Worm (Caenorhabditis elegans) whole organism, young adult: Measurements from ENCODE around the gene srg-41.
A peak's percentile ranks its signal among the peaks of the same experiment; 100 is the strongest.

ENCODE experiments used
- B0035.1 ChIP-seq: sonication (generic microtip); optimal IDR thresholded peaks from 2 replicates; lab custom pipeline; 2016; ENCODE audit warnings: missing genetic modification characterization, mild to moderate bottlenecking, missing compliant biosample characterization, missing genotype, missing genetic modification reagents
- B0336.3 ChIP-seq: fragments of 200-800 bp; sonication (Bioruptor generic); IDR thresholded peaks from 2 replicates; pipeline ENCODE4 v1.3.6; 2022; ENCODE audit warnings: missing genetic modification characterization, missing compliant biosample characterization
- F10E7.11 ChIP-seq: sonication (generic microtip); optimal IDR thresholded peaks from 2 replicates; lab custom pipeline; 2017; ENCODE audit warnings: mild to moderate bottlenecking, missing genetic modification characterization, moderate library complexity, missing compliant biosample characterization
- F23B12.7 ChIP-seq: sonication (generic microtip); optimal IDR thresholded peaks from 2 replicates; lab custom pipeline; 2017; ENCODE audit warnings: missing genetic modification characterization, mild to moderate bottlenecking, missing compliant biosample characterization, antibody characterized with exemption, moderate library complexity; ENCODE audit not compliant: insufficient read depth
- F39B2.1 ChIP-seq: fragments of 200-800 bp; sonication (Bioruptor generic); IDR thresholded peaks from 2 replicates; pipeline ENCODE4 v1.3.6; 2022; ENCODE audit warnings: missing genetic modification reagents, missing genetic modification characterization, missing compliant biosample characterization
- F49E8.2 ChIP-seq: sonication (generic microtip); optimal IDR thresholded peaks from 3 replicates; lab custom pipeline; 2017; ENCODE audit warnings: missing genetic modification characterization, mild to moderate bottlenecking, missing compliant biosample characterization, antibody characterized with exemption, moderate library complexity; ENCODE audit not compliant: insufficient read depth
- F52B5.7 ChIP-seq: sonication (generic microtip); optimal IDR thresholded peaks from 2 replicates; lab custom pipeline; 2016; ENCODE audit warnings: mild to moderate bottlenecking, missing genetic modification characterization, missing compliant biosample characterization
- F55B11.4 ChIP-seq: sonication (generic microtip); optimal IDR thresholded peaks from 2 replicates; lab custom pipeline; 2016; ENCODE audit warnings: missing compliant biosample characterization, missing genetic modification characterization, borderline replicate concordance; ENCODE audit not compliant: insufficient read depth
- F57A8.1 ChIP-seq: fragments of 200-800 bp; sonication (Bioruptor generic); optimal IDR thresholded peaks from 2 replicates; lab custom pipeline; 2018; ENCODE audit warnings: mild to moderate bottlenecking, missing genetic modification characterization, moderate library complexity, missing compliant biosample characterization
- F57C9.4 ChIP-seq: sonication (generic microtip); optimal IDR thresholded peaks from 2 replicates; lab custom pipeline; 2017; ENCODE audit warnings: mild to moderate bottlenecking, missing genetic modification characterization, missing compliant biosample characterization
- K12H6.12 ChIP-seq: fragments of 200-800 bp; sonication (Bioruptor generic); optimal IDR thresholded peaks from 2 replicates; lab custom pipeline; 2018; ENCODE audit warnings: mild to moderate bottlenecking, missing genetic modification characterization, missing compliant biosample characterization
- Y56A3A.18 ChIP-seq: fragments of 200-800 bp; sonication (Bioruptor generic); IDR thresholded peaks from 2 replicates; pipeline ENCODE4 v1.3.6; 2022; ENCODE audit warnings: missing genetic modification reagents, missing genetic modification characterization, missing compliant biosample characterization
- ama-1 ChIP-seq, 3 experiments: fragments of 150-350 bp in 1 of 3; sonication (generic microtip) in 2 of 3; optimal IDR thresholded peaks; 2 replicates each; lab custom pipeline; 2014 to 2018; ENCODE audit warnings: missing biosample characterization in 2 of 3, missing genetic modification characterization in 2 of 3, missing genetic modification reagents in 2 of 3
- attf-6 ChIP-seq: fragments of 200-800 bp; sonication (Bioruptor generic); IDR thresholded peaks from 2 replicates; pipeline ENCODE4 v1.3.6; 2022; ENCODE audit warnings: missing genetic modification reagents, missing genetic modification characterization, missing compliant biosample characterization
- ceh-27 ChIP-seq: fragments of 200-800 bp; sonication (Bioruptor generic); optimal IDR thresholded peaks from 2 replicates; lab custom pipeline; 2018; ENCODE audit warnings: mild to moderate bottlenecking, missing genetic modification characterization, moderate library complexity, missing compliant biosample characterization
- ceh-58 ChIP-seq: fragments of 200-800 bp; sonication (Bioruptor generic); IDR thresholded peaks from 2 replicates; pipeline ENCODE4 v1.3.6; 2022; ENCODE audit warnings: missing genetic modification characterization, missing compliant biosample characterization
- ceh-79 ChIP-seq: sonication (generic microtip); optimal IDR thresholded peaks from 2 replicates; lab custom pipeline; 2017; ENCODE audit warnings: mild to moderate bottlenecking, missing genetic modification characterization, missing compliant biosample characterization
- ceh-91 ChIP-seq: fragments of 200-800 bp; sonication (Bioruptor generic); IDR thresholded peaks from 2 replicates; pipeline ENCODE4 v1.3.6; 2022; ENCODE audit warnings: missing genetic modification reagents, missing genetic modification characterization, missing compliant biosample characterization
- chd-7 ChIP-seq: sonication (generic microtip); optimal IDR thresholded peaks from 2 replicates; lab custom pipeline; 2016; ENCODE audit warnings: mild to moderate bottlenecking, missing genetic modification characterization, moderate library complexity, missing compliant biosample characterization
- dox-1 ChIP-seq: fragments of 200-800 bp; sonication (Bioruptor generic); IDR thresholded peaks from 2 replicates; pipeline ENCODE4 v1.3.6; 2022; ENCODE audit warnings: missing genetic modification reagents, missing genetic modification characterization, missing compliant biosample characterization
- dpff-1 ChIP-seq: sonication (generic microtip); optimal IDR thresholded peaks from 2 replicates; lab custom pipeline; 2017; ENCODE audit warnings: mild to moderate bottlenecking, missing genetic modification characterization, missing compliant biosample characterization
- dpl-1 ChIP-seq: fragments of 150-350 bp; optimal IDR thresholded peaks from 2 replicates; lab custom pipeline; 2014; ENCODE audit warnings: missing biosample characterization, missing genetic modification reagents, missing genetic modification characterization
- efl-1 ChIP-seq: fragments of 150-350 bp; optimal IDR thresholded peaks from 2 replicates; lab custom pipeline; 2014; ENCODE audit warnings: missing biosample characterization, missing genetic modification reagents, missing genetic modification characterization
- egl-18 ChIP-seq: fragments of 200-800 bp; sonication (Bioruptor generic); IDR thresholded peaks from 2 replicates; pipeline ENCODE4 v1.3.6; 2022; ENCODE audit warnings: missing genetic modification reagents, missing genetic modification characterization, missing compliant biosample characterization
- ekl-4 ChIP-seq: fragments of 200-800 bp; sonication (Bioruptor generic); IDR thresholded peaks from 2 replicates; pipeline ENCODE4 v1.3.6; 2022; ENCODE audit warnings: missing genetic modification reagents, missing genetic modification characterization, missing compliant biosample characterization
- gei-17 ChIP-seq: fragments of 200-800 bp; sonication (Bioruptor generic); optimal IDR thresholded peaks from 2 replicates; lab custom pipeline; 2018; ENCODE audit warnings: mild to moderate bottlenecking, missing genetic modification characterization, missing compliant biosample characterization
- hmg-1.2 ChIP-seq: fragments of 200-800 bp; sonication (Bioruptor generic); IDR thresholded peaks from 2 replicates; pipeline ENCODE4 v1.3.6; 2022; ENCODE audit warnings: missing genetic modification reagents, missing genetic modification characterization, missing compliant biosample characterization
- hmg-20 ChIP-seq: fragments of 200-800 bp; sonication (Bioruptor generic); IDR thresholded peaks from 2 replicates; pipeline ENCODE4 v1.3.6; 2022; ENCODE audit warnings: missing genetic modification reagents, missing genetic modification characterization, missing compliant biosample characterization
- lag-1 ChIP-seq: fragments of 200-800 bp; sonication (Bioruptor generic); IDR thresholded peaks from 2 replicates; pipeline ENCODE4 v1.3.6; 2022; ENCODE audit warnings: missing genetic modification reagents, missing genetic modification characterization, missing compliant biosample characterization
- lin-35 ChIP-seq, 3 experiments: fragments of 150-350 bp in 2 of 3; sonication (generic microtip) in 1 of 3; optimal IDR thresholded peaks; 2 replicates each; lab custom pipeline; 2014 to 2018; ENCODE audit warnings: missing biosample characterization in 3 of 3, missing genetic modification characterization in 3 of 3, missing genetic modification reagents in 3 of 3
- lin-40 ChIP-seq: sonication (generic microtip); optimal IDR thresholded peaks from 2 replicates; lab custom pipeline; 2016; ENCODE audit warnings: missing genetic modification characterization, mild to moderate bottlenecking, missing compliant biosample characterization, missing genotype, missing genetic modification reagents
- lin-54 ChIP-seq: fragments of 200-800 bp; sonication (Bioruptor generic); optimal IDR thresholded peaks from 2 replicates; lab custom pipeline; 2018; ENCODE audit warnings: mild to moderate bottlenecking, missing genetic modification characterization, missing compliant biosample characterization
- lir-1 ChIP-seq: fragments of 200-800 bp; sonication (Bioruptor generic); conservative IDR thresholded peaks from 2 replicates; pipeline ENCODE4 v1.3.6; 2022; ENCODE audit warnings: missing genetic modification reagents, missing genetic modification characterization, missing compliant biosample characterization
- lsl-1 ChIP-seq: fragments of 200-800 bp; sonication (Bioruptor generic); optimal IDR thresholded peaks from 2 replicates; lab custom pipeline; 2018; ENCODE audit warnings: mild to moderate bottlenecking, missing genetic modification characterization, moderate library complexity, missing compliant biosample characterization
- madf-3 ChIP-seq: fragments of 200-800 bp; sonication (Bioruptor generic); IDR thresholded peaks from 2 replicates; pipeline ENCODE4 v1.3.6; 2022; ENCODE audit warnings: missing genetic modification reagents, missing genetic modification characterization, missing compliant biosample characterization
- mxl-1 ChIP-seq: sonication (generic microtip); optimal IDR thresholded peaks from 2 replicates; lab custom pipeline; 2016; ENCODE audit warnings: missing genetic modification characterization, missing compliant biosample characterization
- nfyb-1 ChIP-seq: fragments of 200-800 bp; sonication (Bioruptor generic); IDR thresholded peaks from 2 replicates; pipeline ENCODE4 v1.3.6; 2022; ENCODE audit warnings: missing genetic modification reagents, missing genetic modification characterization, missing compliant biosample characterization
- nhr-80 ChIP-seq: sonication (generic microtip); optimal IDR thresholded peaks from 2 replicates; lab custom pipeline; 2016; ENCODE audit warnings: missing genetic modification characterization, missing compliant biosample characterization
- pha-4 ChIP-seq: fragments of 150-350 bp; sonication (generic microtip); optimal IDR thresholded peaks from 2 replicates; lab custom pipeline; 2014; ENCODE audit warnings: missing biosample characterization, missing genetic modification reagents, missing genetic modification characterization
- rpc-1 ChIP-seq, 2 experiments: fragments of 150-350 bp in 1 of 2; sonication (generic microtip) in 1 of 2; optimal IDR thresholded peaks; 2 replicates each; lab custom pipeline; 2014 to 2018; ENCODE audit warnings: missing biosample characterization in 1 of 2, missing genetic modification characterization in 1 of 2, missing genetic modification reagents in 1 of 2, missing genotype in 1 of 2
- sea-2 ChIP-seq: fragments of 200-800 bp; sonication (Bioruptor generic); IDR thresholded peaks from 2 replicates; pipeline ENCODE4 v1.3.6; 2022; ENCODE audit warnings: missing genetic modification characterization, missing compliant biosample characterization
- snpc-3.4 ChIP-seq: sonication (generic microtip); optimal IDR thresholded peaks from 2 replicates; lab custom pipeline; 2017; ENCODE audit warnings: missing genetic modification characterization, mild to moderate bottlenecking, missing compliant biosample characterization, antibody characterized with exemption, moderate library complexity, missing genotype, missing genetic modification reagents
- tbp1 ChIP-seq: fragments of 200-800 bp; sonication (Bioruptor generic); optimal IDR thresholded peaks from 2 replicates; lab custom pipeline; 2018; ENCODE audit warnings: mild to moderate bottlenecking, missing genetic modification characterization, missing compliant biosample characterization
- unc-62 ChIP-seq: fragments of 150-350 bp; optimal IDR thresholded peaks from 2 replicates; lab custom pipeline; 2014; ENCODE audit warnings: missing biosample characterization, missing genetic modification reagents, missing genetic modification characterization
- zim-3 ChIP-seq: sonication (generic microtip); optimal IDR thresholded peaks from 2 replicates; lab custom pipeline; 2017; ENCODE audit warnings: mild to moderate bottlenecking, missing genetic modification characterization, moderate library complexity, missing compliant biosample characterization
- ztf-22 ChIP-seq: fragments of 200-800 bp; sonication (Bioruptor generic); optimal IDR thresholded peaks from 2 replicates; lab custom pipeline; 2018; ENCODE audit warnings: mild to moderate bottlenecking, missing genetic modification characterization, moderate library complexity, missing compliant biosample characterization
- ztf-25 ChIP-seq: fragments of 200-800 bp; sonication (Bioruptor generic); IDR thresholded peaks from 2 replicates; pipeline ENCODE4 v1.3.6; 2022; ENCODE audit warnings: missing genetic modification reagents, missing genetic modification characterization, missing compliant biosample characterization
- ztf-26 ChIP-seq: sonication (generic microtip); optimal IDR thresholded peaks from 2 replicates; lab custom pipeline; 2017; ENCODE audit warnings: missing genetic modification characterization, missing compliant biosample characterization

srg-41 gene

ce11 chrV:11122466-11122865 is 39.2 kb downstream of the srg-41 start, which contains the start of gene mboa-2 (continued):
- TF ChIP-seq efl-1 (GFP tag; lab: Kevin White, UChicago) = no peak
- TF ChIP-seq lir-1 (GFP tag; lab: Robert Waterston, UW) = no peak
- no peak for TF ChIP-seq sea-2 (GFP tag; lab: Robert Waterston, UW)
- TF ChIP-seq snpc-3.4 (tag; lab: Kevin White, UChicago) = peak; percentile 33
- no peak for TF ChIP-seq K12H6.12
- TF ChIP-seq dpff-1 = peak; percentile 45
- no peak for TF ChIP-seq F57C9.4 (tag; lab: Kevin White, UChicago)
- no peak for TF ChIP-seq dpl-1 (GFP tag; lab: Kevin White, UChicago)
- no peak for TF ChIP-seq ceh-79
- no peak for TF ChIP-seq pha-4 (tag; lab: Kevin White, UChicago)
- TF ChIP-seq F39B2.1 (GFP tag; lab: Robert Waterston, UW) = no peak
- TF ChIP-seq attf-6 (GFP tag; lab: Robert Waterston, UW) = peak; percentile 58; the same call in 1 of the 2 replicates
- TF ChIP-seq ztf-25 (GFP tag; lab: Robert Waterston, UW) = no peak
- TF ChIP-seq lin-40 = peak; percentile 53
- TF ChIP-seq F57A8.1 (GFP tag; lab: Kevin White, UChicago) = no peak
- TF ChIP-seq ceh-27 (GFP tag; lab: Kevin White, UChicago) = no peak
- no peak for TF ChIP-seq ceh-58 (GFP tag; lab: Robert Waterston, UW)
- TF ChIP-seq hmg-1.2 (GFP tag; lab: Robert Waterston, UW) = peak; percentile 40
- no peak for TF ChIP-seq B0035.1 (tag; lab: Kevin White, UChicago)
- peak; percentile 75 for TF ChIP-seq nfyb-1
- TF ChIP-seq F49E8.2 (tag; lab: Kevin White, UChicago) = no peak
- no peak for TF ChIP-seq F55B11.4
- no peak for TF ChIP-seq rpc-1 (optimal IDR thresholded peaks at IDR 0.05; lab: Kevin White, UChicago)
- TF ChIP-seq rpc-1 (tag; optimal IDR thresholded peaks at IDR 0.05; lab: Kevin White, UChicago) = no peak
- TF ChIP-seq F52B5.7 = no peak
- no peak for TF ChIP-seq ama-1 (optimal IDR thresholded peaks at IDR 0.05; lab: Kevin White, UChicago)
- TF ChIP-seq ama-1 (GFP tag; optimal IDR thresholded peaks at IDR 0.05; lab: Kevin White, UChicago) = peak in 1 of 2 experiments; percentile 48
- TF ChIP-seq dox-1 (GFP tag; lab: Robert Waterston, UW) = no peak
- no peak for TF ChIP-seq chd-7 (tag; lab: Kevin White, UChicago)
- TF ChIP-seq lsl-1 (GFP tag; lab: Kevin White, UChicago) = no peak
- no peak for TF ChIP-seq ztf-26 (tag; lab: Kevin White, UChicago)
- TF ChIP-seq nhr-80 (tag; lab: Kevin White, UChicago) = peak; percentile 38
- TF ChIP-seq ekl-4 (GFP tag; lab: Robert Waterston, UW) = 0 out of 2 replicates have a peak, but pooled peaks have one; percentile 40
- TF ChIP-seq unc-62 = no peak
- no peak for TF ChIP-seq hmg-20
- TF ChIP-seq tbp1 = no peak
- peak in 1 of 3 experiments; percentile 48 for TF ChIP-seq lin-35 (GFP tag; optimal IDR thresholded peaks at IDR 0.05; lab: Kevin White, UChicago)
- TF ChIP-seq Y56A3A.18 (GFP tag; lab: Robert Waterston, UW) = 0 out of 2 replicates have a peak, but pooled peaks have one; percentile 52
- TF ChIP-seq ztf-22 (GFP tag; lab: Kevin White, UChicago) = no peak
- TF ChIP-seq mxl-1 = no peak
- TF ChIP-seq F23B12.7 (tag; lab: Kevin White, UChicago) = no peak
- no peak for TF ChIP-seq gei-17 (GFP tag; lab: Kevin White, UChicago)
- no peak for TF ChIP-seq ceh-91 (GFP tag; lab: Robert Waterston, UW)
- no peak for TF ChIP-seq egl-18 (GFP tag; lab: Robert Waterston, UW)
- TF ChIP-seq zim-3 = no peak
- peak; percentile 29 for TF ChIP-seq F10E7.11
- TF ChIP-seq lag-1 (GFP tag; lab: Robert Waterston, UW) = no peak
- TF ChIP-seq madf-3 = no peak
- TF ChIP-seq B0336.3 (GFP tag; lab: Robert Waterston, UW) = peak; percentile 73
- peak; percentile 1 for TF ChIP-seq lin-54
